ENCODE assay signal across 1 fruit fly cellular context in the genomic region with DNA sequence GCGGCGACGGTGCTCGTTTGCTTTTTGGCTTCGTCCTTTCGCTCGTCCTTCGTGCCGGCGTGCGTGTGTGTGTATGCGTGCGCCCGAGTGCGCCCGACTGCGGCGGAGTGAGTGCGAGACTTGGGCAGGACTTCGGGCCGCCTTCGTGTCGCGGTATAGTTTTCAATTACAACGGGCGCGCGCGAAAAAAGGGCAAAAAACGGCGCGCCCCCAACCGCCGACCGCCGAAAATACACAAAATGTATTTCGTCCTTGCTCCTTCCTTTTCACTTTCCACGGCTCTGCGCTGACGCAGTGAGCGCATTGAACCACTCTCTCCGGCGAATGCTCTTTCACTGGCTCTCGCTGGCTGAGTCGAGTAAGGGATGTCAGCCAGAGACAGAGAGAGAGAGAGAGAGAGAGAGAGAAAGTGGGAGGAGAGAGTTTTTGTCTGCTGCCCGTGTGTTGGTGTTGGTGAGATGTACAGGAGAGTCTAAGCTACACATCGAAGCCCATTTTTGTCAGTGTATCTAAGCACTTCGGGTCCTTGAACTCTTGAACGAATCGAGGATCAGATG.
A peak's percentile ranks its signal among the peaks of the same experiment; 100 is the strongest.
TF ChIP-seq lines count a peak whose summit lies in the region.

No protein-coding gene starts in this region.

TF ChIP-seq in whole organism, embryonic, 481 proteins besides CTCF, POLR2A, EP300 and RAD21 (continued from another document):
- TF ChIP-seq tgo (GFP tag; IDR thresholded peaks at IDR 0.05; lab: Robert Waterston, UW) (no peak), slbo (GFP tag; IDR thresholded peaks at IDR 0.05; lab: Robert Waterston, UW) (no peak), aop (GFP tag; IDR thresholded peaks at IDR 0.05; lab: Robert Waterston, UW) (no peak), CG12769 (tag; optimal IDR thresholded peaks at IDR 0.05; lab: Kevin White, UChicago) (no peak), zen (tag; optimal IDR thresholded peaks at IDR 0.05; lab: Kevin White, UChicago) (peak; percentile 47), Fer2 (tag; optimal IDR thresholded peaks at IDR 0.05; lab: Kevin White, UChicago) (no peak), Dip2 (GFP tag; IDR thresholded peaks at IDR 0.05; lab: Robert Waterston, UW) (no peak), ken (GFP tag; IDR thresholded peaks at IDR 0.05; lab: Robert Waterston, UW) (no peak), row (GFP tag; IDR thresholded peaks at IDR 0.05; lab: Robert Waterston, UW) (no peak), Six4 (GFP tag; optimal IDR thresholded peaks at IDR 0.05; lab: Kevin White, UChicago) (no peak), run (tag; optimal IDR thresholded peaks at IDR 0.05; lab: Kevin White, UChicago) (no peak), emc (GFP tag; optimal IDR thresholded peaks at IDR 0.05; lab: Kevin White, UChicago) (no peak), ro (GFP tag; IDR thresholded peaks at IDR 0.05; lab: Robert Waterston, UW) (no peak), CG17385 (GFP tag; optimal IDR thresholded peaks at IDR 0.05; lab: Kevin White, UChicago) (no peak), CG18619 (GFP tag; optimal IDR thresholded peaks at IDR 0.05; lab: Kevin White, UChicago) (no peak), Sry-δ (GFP tag; optimal IDR thresholded peaks at IDR 0.05; lab: Kevin White, UChicago) (no peak), CG2116 (GFP tag; optimal IDR thresholded peaks at IDR 0.05; lab: Kevin White, UChicago) (no peak), lola (GFP tag; optimal IDR thresholded peaks at IDR 0.05; lab: Kevin White, UChicago) (no peak), Dek (tag; optimal IDR thresholded peaks at IDR 0.05; lab: Kevin White, UChicago) (no peak), tup (GFP tag; optimal IDR thresholded peaks at IDR 0.05; lab: Kevin White, UChicago) (no peak), CG9609 (GFP tag; optimal IDR thresholded peaks at IDR 0.05; lab: Kevin White, UChicago) (no peak), unpg (GFP tag; optimal IDR thresholded peaks at IDR 0.05; lab: Kevin White, UChicago) (no peak), CG1024 (GFP tag; IDR thresholded peaks at IDR 0.05; lab: Robert Waterston, UW) (no peak), CG10366 (GFP tag; IDR thresholded peaks at IDR 0.05; lab: Robert Waterston, UW) (no peak), CG17612 (GFP tag; IDR thresholded peaks at IDR 0.05; lab: Robert Waterston, UW) (no peak), Hr3 (GFP tag; optimal IDR thresholded peaks at IDR 0.05; lab: Kevin White, UChicago) (no peak), YL-1 (GFP tag; optimal IDR thresholded peaks at IDR 0.05; lab: Kevin White, UChicago) (no peak), E2f1 (GFP tag; IDR thresholded peaks at IDR 0.05; lab: Robert Waterston, UW) (no peak), CG6689 (GFP tag; IDR thresholded peaks at IDR 0.05; lab: Robert Waterston, UW) (no peak), CG10321 (GFP tag; IDR thresholded peaks at IDR 0.05; lab: Robert Waterston, UW) (no peak), fd102C (GFP tag; optimal IDR thresholded peaks at IDR 0.05; lab: Kevin White, UChicago) (no peak), MESR4 (GFP tag; optimal IDR thresholded peaks at IDR 0.05; lab: Kevin White, UChicago) (peak; percentile 5), CG11696 (GFP tag; IDR thresholded peaks at IDR 0.05; lab: Robert Waterston, UW) (no peak), Rx (GFP tag; IDR thresholded peaks at IDR 0.05; lab: Robert Waterston, UW) (no peak), rib (GFP tag; IDR thresholded peaks at IDR 0.05; lab: Robert Waterston, UW) (peak; percentile 25; the same call in 1 of the 2 replicates), bab2 (GFP tag; optimal IDR thresholded peaks at IDR 0.05; lab: Kevin White, UChicago) (no peak), tio (GFP tag; optimal IDR thresholded peaks at IDR 0.05; lab: Kevin White, UChicago) (no peak), Oaz (GFP tag; IDR thresholded peaks at IDR 0.05; lab: Robert Waterston, UW) (no peak), CG10209 (GFP tag; optimal IDR thresholded peaks at IDR 0.05; lab: Kevin White, UChicago) (no peak), CG5180 (GFP tag; optimal IDR thresholded peaks at IDR 0.05; lab: Kevin White, UChicago) (no peak), zf30C (GFP tag; optimal IDR thresholded peaks at IDR 0.05; lab: Kevin White, UChicago) (peak; percentile 95), MBD-R2 (GFP tag; IDR thresholded peaks at IDR 0.05; lab: Robert Waterston, UW) (no peak), sob (GFP tag; IDR thresholded peaks at IDR 0.05; lab: Robert Waterston, UW) (no peak), chinmo (GFP tag; IDR thresholded peaks at IDR 0.05; lab: Robert Waterston, UW; ENCODE audit: partially characterized antibody) (0 out of 4 replicates have a peak, but pooled peaks have one; percentile 44), Lim3 (GFP tag; IDR thresholded peaks at IDR 0.05; lab: Robert Waterston, UW) (no peak), ci (GFP tag; IDR thresholded peaks at IDR 0.05; lab: Robert Waterston, UW) (no peak), C15 (GFP tag; IDR thresholded peaks at IDR 0.05; lab: Robert Waterston, UW) (no peak)
